Fruit fly (Drosophila melanogaster): ENCODE data around the gene CG12099.

Gene CG12099

DNA sequence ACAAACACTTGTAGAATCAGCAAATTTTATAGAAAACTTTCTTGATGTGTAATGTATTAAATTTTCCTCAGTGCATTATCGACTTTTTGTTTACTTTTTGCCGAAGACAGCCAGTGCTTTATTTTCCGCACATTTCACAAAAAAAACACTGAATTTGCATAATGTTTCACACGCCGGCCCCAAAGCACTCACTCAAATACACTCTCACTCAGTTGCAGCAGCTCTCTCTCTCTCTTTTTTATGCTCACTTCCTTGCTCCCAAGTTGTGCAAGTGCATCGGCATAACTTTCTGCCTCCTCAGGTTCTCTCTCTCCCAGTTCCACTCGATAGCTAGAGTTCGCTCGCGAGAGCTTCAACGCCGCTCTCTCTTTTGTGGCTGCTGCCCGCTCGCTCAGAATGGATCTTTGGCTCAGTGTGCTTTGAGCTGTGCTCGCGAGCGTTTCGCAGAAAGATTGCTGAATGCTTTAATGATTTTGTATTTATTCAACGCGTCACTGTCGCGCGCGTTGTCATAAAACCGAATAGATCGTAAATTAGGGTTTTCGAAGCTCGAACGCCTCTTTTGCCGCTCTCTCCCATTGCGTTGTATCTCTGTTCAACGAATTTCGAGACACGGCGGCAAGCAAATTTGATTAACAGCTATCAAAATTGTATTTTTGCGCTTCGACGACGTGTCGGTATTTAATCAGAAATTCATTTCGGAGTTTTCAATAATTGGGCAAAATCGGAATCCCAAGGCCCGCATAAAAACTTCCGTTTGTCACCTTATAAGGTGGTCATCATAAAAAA is 28.2 kb upstream of the CG12099 start (continued):
- no peak for TF ChIP-seq CkIIα-i1 (GFP tag; IDR thresholded peaks at IDR 0.05)
- peak; percentile 28 for TF ChIP-seq vfl (GFP tag; optimal IDR thresholded peaks at IDR 0.05)
- TF ChIP-seq Abd-B (GFP tag; optimal IDR thresholded peaks at IDR 0.05): peak; percentile 21
- TF ChIP-seq Asciz (GFP tag; optimal IDR thresholded peaks at IDR 0.05): no peak
- no peak for TF ChIP-seq CG5180 (GFP tag; optimal IDR thresholded peaks at IDR 0.05)
- TF ChIP-seq dmrt99B (tag; optimal IDR thresholded peaks at IDR 0.05): no peak
- no peak for TF ChIP-seq CG6272 (GFP tag; IDR thresholded peaks at IDR 0.05)
- TF ChIP-seq Rfx (GFP tag; IDR thresholded peaks at IDR 0.05): peak; percentile 44; the same call in 1 of the 2 replicates
- TF ChIP-seq CG6175 (GFP tag; IDR thresholded peaks at IDR 0.05): 0 out of 3 replicates have a peak, but pooled peaks have one; percentile 24
- TF ChIP-seq CG16813 (GFP tag; IDR thresholded peaks at IDR 0.05; ENCODE audit: partially characterized antibody): no peak
- no peak for TF ChIP-seq jing (GFP tag; optimal IDR thresholded peaks at IDR 0.05)
- no peak for TF ChIP-seq fd3F (GFP tag; optimal IDR thresholded peaks at IDR 0.05)
- TF ChIP-seq pfk (GFP tag; optimal IDR thresholded peaks at IDR 0.05): no peak
- TF ChIP-seq CG1529 (GFP tag; optimal IDR thresholded peaks at IDR 0.05): no peak
- no peak for TF ChIP-seq Sry-β (GFP tag; optimal IDR thresholded peaks at IDR 0.05)
- no peak for TF ChIP-seq pnt (GFP tag; optimal IDR thresholded peaks at IDR 0.05)
- no peak for TF ChIP-seq Tbp (GFP tag; optimal IDR thresholded peaks at IDR 0.05)
- no peak for TF ChIP-seq org-1 (GFP tag; optimal IDR thresholded peaks at IDR 0.05)
- TF ChIP-seq pum (GFP tag; optimal IDR thresholded peaks at IDR 0.05): no peak
- TF ChIP-seq odd (GFP tag; optimal IDR thresholded peaks at IDR 0.05): peak; percentile 29
- TF ChIP-seq Meics (GFP tag; optimal IDR thresholded peaks at IDR 0.05): peak; percentile 36
- TF ChIP-seq CG6689 (GFP tag; IDR thresholded peaks at IDR 0.05): no peak
- peak; percentile 75 for TF ChIP-seq nom (GFP tag; optimal IDR thresholded peaks at IDR 0.05)
- no peak for TF ChIP-seq CG18011 (GFP tag; optimal IDR thresholded peaks at IDR 0.05)
- no peak for TF ChIP-seq CG12299 (tag; optimal IDR thresholded peaks at IDR 0.05)
- no peak for TF ChIP-seq CG4730 (GFP tag; IDR thresholded peaks at IDR 0.05)
- TF ChIP-seq Dref (GFP tag; IDR thresholded peaks at IDR 0.05): no peak
- TF ChIP-seq ase (GFP tag; IDR thresholded peaks at IDR 0.05): no peak
- TF ChIP-seq CG7357 (GFP tag; IDR thresholded peaks at IDR 0.05): no peak
- TF ChIP-seq vvl (GFP tag; IDR thresholded peaks at IDR 0.05): peak; percentile 80
- TF ChIP-seq Ets97D (GFP tag; optimal IDR thresholded peaks at IDR 0.05): no peak
- no peak for TF ChIP-seq CG9437 (GFP tag; optimal IDR thresholded peaks at IDR 0.05)
- peak; percentile 29 for TF ChIP-seq CrebB (tag; optimal IDR thresholded peaks at IDR 0.05)
- TF ChIP-seq fu2 (GFP tag; optimal IDR thresholded peaks at IDR 0.05): no peak
- TF ChIP-seq grn (GFP tag; optimal IDR thresholded peaks at IDR 0.05): no peak
- peak; percentile 69 for TF ChIP-seq mirr (GFP tag; optimal IDR thresholded peaks at IDR 0.05)
- TF ChIP-seq CG11398 (GFP tag; optimal IDR thresholded peaks at IDR 0.05): no peak
- TF ChIP-seq ash1 (GFP tag; optimal IDR thresholded peaks at IDR 0.05): no peak
- TF ChIP-seq CG8388 (GFP tag; optimal IDR thresholded peaks at IDR 0.05): no peak
- no peak for TF ChIP-seq CG1792 (GFP tag; optimal IDR thresholded peaks at IDR 0.05)
- TF ChIP-seq CG2199 (GFP tag; IDR thresholded peaks at IDR 0.05): peak; percentile 61; the same call in 1 of the 3 replicates
- TF ChIP-seq lmd (GFP tag; IDR thresholded peaks at IDR 0.05): no peak
- TF ChIP-seq eyg (GFP tag; optimal IDR thresholded peaks at IDR 0.05): no peak
- no peak for TF ChIP-seq nerfin-1 (tag; optimal IDR thresholded peaks at IDR 0.05)
- TF ChIP-seq ind (GFP tag; optimal IDR thresholded peaks at IDR 0.05): no peak
- TF ChIP-seq CG8944 (GFP tag; optimal IDR thresholded peaks at IDR 0.05): no peak
- TF ChIP-seq tx (GFP tag; optimal IDR thresholded peaks at IDR 0.05): no peak
- TF ChIP-seq Adf1 (GFP tag; IDR thresholded peaks at IDR 0.05): peak; percentile 34; the same call in 1 of the 2 replicates
- no peak for TF ChIP-seq CG10959 (GFP tag; IDR thresholded peaks at IDR 0.05)
- no peak for TF ChIP-seq stwl (tag; optimal IDR thresholded peaks at IDR 0.05)
